Fruit fly (Drosophila melanogaster) Kc167 (cell line): ENCODE data around the gene ND-20L.

ENCODE experiments used
- Myc ChIP-seq: fragments of >200 bp; optimal IDR thresholded peaks from 2 replicates; lab custom pipeline; 2017; ENCODE audit warnings: missing external identifiers
- Sin3A ChIP-seq: fragments of >200 bp; optimal IDR thresholded peaks from 2 replicates; lab custom pipeline; 2018; ENCODE audit warnings: missing external identifiers
- h ChIP-seq: fragments of >200 bp; optimal IDR thresholded peaks from 3 replicates; lab custom pipeline; 2018; ENCODE audit warnings: missing external identifiers
- insv ChIP-seq: fragments of >200 bp; optimal IDR thresholded peaks from 3 replicates; lab custom pipeline; 2018; ENCODE audit warnings: missing external identifiers
- psq ChIP-seq: fragments of >200 bp; optimal IDR thresholded peaks from 2 replicates; lab custom pipeline; 2017; ENCODE audit warnings: missing external identifiers
- ttk ChIP-seq: sonication (Bioruptor generic); optimal IDR thresholded peaks from 2 replicates; lab custom pipeline; 2017; ENCODE audit warnings: missing external identifiers

ND-20L gene

dm6 chr3R:29538436-29538835 lies 22.9 kb downstream of the ND-20L start:
- no peak for TF ChIP-seq Myc (lab: Kevin White, UChicago)
- TF ChIP-seq h (lab: Kevin White, UChicago): no peak
- TF ChIP-seq psq (lab: Kevin White, UChicago): no peak
- TF ChIP-seq Sin3A (lab: Kevin White, UChicago): no peak
- TF ChIP-seq ttk (lab: Kevin White, UChicago): no peak
- TF ChIP-seq insv (lab: Kevin White, UChicago): no peak

dm6 chr3R:29540948-29541741 lies 25.6 kb downstream of the ND-20L start:
- TF ChIP-seq h (lab: Kevin White, UChicago) (no peak), Myc (lab: Kevin White, UChicago) (no peak), Sin3A (lab: Kevin White, UChicago) (no peak), insv (lab: Kevin White, UChicago) (no peak), psq (lab: Kevin White, UChicago) (no peak), ttk (lab: Kevin White, UChicago) (no peak)

- TF ChIP-seq ttk (lab: Kevin White, UChicago) (no peak), psq (lab: Kevin White, UChicago) (no peak), Sin3A (lab: Kevin White, UChicago) (no peak), Myc (lab: Kevin White, UChicago) (no peak), insv (lab: Kevin White, UChicago) (no peak), h (lab: Kevin White, UChicago) (no peak)
Measured at dm6 chr3R:29545163-29545562, 29.6 kb downstream of the ND-20L start.

- TF ChIP-seq Sin3A (lab: Kevin White, UChicago) (no peak), ttk (lab: Kevin White, UChicago) (no peak), insv (lab: Kevin White, UChicago) (no peak), Myc (lab: Kevin White, UChicago) (no peak), psq (lab: Kevin White, UChicago) (no peak), h (lab: Kevin White, UChicago) (no peak)
Measured at dm6 chr3R:29546418-29546817, 30.9 kb downstream of the ND-20L start.

dm6 chr3R:29547182-29547979 lies 31.9 kb downstream of the ND-20L start:
- TF ChIP-seq psq (lab: Kevin White, UChicago) (no peak), insv (lab: Kevin White, UChicago) (no peak), h (lab: Kevin White, UChicago) (no peak), Sin3A (lab: Kevin White, UChicago) (no peak), Myc (lab: Kevin White, UChicago) (no peak), ttk (lab: Kevin White, UChicago) (no peak)

- TF ChIP-seq Sin3A (lab: Kevin White, UChicago) (no peak), insv (lab: Kevin White, UChicago) (no peak), h (lab: Kevin White, UChicago) (no peak), psq (lab: Kevin White, UChicago) (no peak), Myc (lab: Kevin White, UChicago) (no peak), ttk (lab: Kevin White, UChicago) (no peak)
Measured at dm6 chr3R:29547983-29548382, 32.5 kb downstream of the ND-20L start.

dm6 chr3R:29548751-29549150 lies 33.2 kb downstream of the ND-20L start:
- TF ChIP-seq h (lab: Kevin White, UChicago) (no peak), insv (lab: Kevin White, UChicago) (no peak), Myc (lab: Kevin White, UChicago) (no peak), Sin3A (lab: Kevin White, UChicago) (no peak), psq (lab: Kevin White, UChicago) (no peak), ttk (lab: Kevin White, UChicago) (no peak)

- TF ChIP-seq psq (lab: Kevin White, UChicago): no peak
- no peak for TF ChIP-seq ttk (lab: Kevin White, UChicago)
- TF ChIP-seq Myc (lab: Kevin White, UChicago): no peak
- TF ChIP-seq h (lab: Kevin White, UChicago): no peak
- TF ChIP-seq Sin3A (lab: Kevin White, UChicago): no peak
- TF ChIP-seq insv (lab: Kevin White, UChicago): no peak
Measured at dm6 chr3R:29549157-29549556, 33.6 kb downstream of the ND-20L start.

- no peak for TF ChIP-seq psq (lab: Kevin White, UChicago)
- no peak for TF ChIP-seq Sin3A (lab: Kevin White, UChicago)
- TF ChIP-seq Myc (lab: Kevin White, UChicago): no peak
- TF ChIP-seq ttk (lab: Kevin White, UChicago): no peak
- no peak for TF ChIP-seq h (lab: Kevin White, UChicago)
- no peak for TF ChIP-seq insv (lab: Kevin White, UChicago)
Measured at dm6 chr3R:29549945-29550344, 34.4 kb downstream of the ND-20L start.

dm6 chr3R:29550735-29551134 lies 35.2 kb downstream of the ND-20L start:
- no peak for TF ChIP-seq h (lab: Kevin White, UChicago)
- no peak for TF ChIP-seq psq (lab: Kevin White, UChicago)
- TF ChIP-seq Myc (lab: Kevin White, UChicago): no peak
- TF ChIP-seq ttk (lab: Kevin White, UChicago): no peak
- no peak for TF ChIP-seq Sin3A (lab: Kevin White, UChicago)
- TF ChIP-seq insv (lab: Kevin White, UChicago): no peak
